Worm (Caenorhabditis elegans) whole organism, late embryonic: ENCODE results near the gene F59F3.6.

Source experiments
- K02D7.2 ChIP-seq: sonication (generic microtip); optimal IDR thresholded peaks from 2 replicates; lab custom pipeline; 2017; ENCODE audit warnings: mild to moderate bottlenecking, missing genetic modification characterization, missing compliant biosample characterization
- ceh-19 ChIP-seq: fragments of 200-800 bp; sonication (Bioruptor generic); optimal IDR thresholded peaks from 2 replicates; lab custom pipeline; 2018; ENCODE audit warnings: mild to moderate bottlenecking, missing genetic modification characterization, missing compliant biosample characterization
- elt-2 ChIP-seq: sonication (generic microtip); optimal IDR thresholded peaks from 2 replicates; lab custom pipeline; 2016; ENCODE audit warnings: missing genetic modification reagents, missing genetic modification characterization, missing compliant biosample characterization
- fkh-10 ChIP-seq: fragments of 150-350 bp; optimal IDR thresholded peaks from 2 replicates; lab custom pipeline; 2014; ENCODE audit warnings: missing biosample characterization, missing genetic modification reagents, missing genetic modification characterization
- nfya-1 ChIP-seq: sonication (generic microtip); optimal IDR thresholded peaks from 2 replicates; lab custom pipeline; 2017; ENCODE audit warnings: missing genetic modification characterization, mild to moderate bottlenecking, missing compliant biosample characterization, antibody characterized with exemption, moderate library complexity
- nhr-11 ChIP-seq: fragments of 150-350 bp; optimal IDR thresholded peaks from 2 replicates; lab custom pipeline; 2014; ENCODE audit warnings: missing biosample characterization, missing genetic modification characterization
- pha-4 ChIP-seq: fragments of 150-350 bp; optimal IDR thresholded peaks from 2 replicates; lab custom pipeline; 2018; ENCODE audit warnings: missing biosample characterization, missing genetic modification reagents, missing genetic modification characterization
- pqm-1 ChIP-seq: sonication (generic microtip); optimal IDR thresholded peaks from 2 replicates; lab custom pipeline; 2016; ENCODE audit warnings: missing genetic modification characterization, missing compliant biosample characterization
- sox-2 ChIP-seq: fragments of 200-800 bp; sonication (Bioruptor generic); IDR thresholded peaks from 2 replicates; pipeline ENCODE4 v1.3.6; 2022; ENCODE audit warnings: missing genetic modification reagents, missing genetic modification characterization, missing compliant biosample characterization
- sox-4 ChIP-seq: sonication (generic microtip); optimal IDR thresholded peaks from 2 replicates; lab custom pipeline; 2017; ENCODE audit warnings: mild to moderate bottlenecking, missing genetic modification characterization, inconsistent platforms, missing compliant biosample characterization
- unc-3 ChIP-seq, 2 experiments: fragments of 200-800 bp in 1 of 2; sonication (Bioruptor generic) in 1 of 2; sonication (generic microtip) in 1 of 2; conservative IDR thresholded peaks in 1 of 2; optimal IDR thresholded peaks in 1 of 2; 2 replicates each; pipeline versions ENCODE4 v1.3.6 to Lab custom; 2016 to 2022; ENCODE audit warnings: missing compliant biosample characterization in 2 of 2, missing genetic modification characterization in 2 of 2, missing genetic modification reagents in 1 of 2
- unc-55 ChIP-seq: sonication (generic microtip); optimal IDR thresholded peaks from 2 replicates; lab custom pipeline; 2017; ENCODE audit warnings: missing biosample characterization, missing genetic modification reagents, missing genetic modification characterization

- TF ChIP-seq K02D7.2 (tag; lab: Kevin White, UChicago) = no peak
- TF ChIP-seq sox-2 (GFP tag; lab: Robert Waterston, UW) = no peak
- no peak for TF ChIP-seq pqm-1 (tag; lab: Kevin White, UChicago)
- no peak for TF ChIP-seq ceh-19
- TF ChIP-seq unc-3 (GFP tag; conservative IDR thresholded peaks at IDR 0.05; lab: Robert Waterston, UW) = no peak
- TF ChIP-seq unc-3 (tag; optimal IDR thresholded peaks at IDR 0.05; lab: Kevin White, UChicago) = no peak
- peak; percentile 52 for TF ChIP-seq unc-55
- no peak for TF ChIP-seq fkh-10 (GFP tag; lab: Kevin White, UChicago)
- no peak for TF ChIP-seq pha-4
- no peak for TF ChIP-seq sox-4 (tag; lab: Kevin White, UChicago)
- TF ChIP-seq nhr-11 (tag; lab: Kevin White, UChicago) = no peak
- no peak for TF ChIP-seq elt-2 (tag; lab: Kevin White, UChicago)
- TF ChIP-seq nfya-1 (tag; lab: Kevin White, UChicago) = peak; percentile 41
Observed at ce11 chrX:11034430-11035117, 35.5 kb upstream of the F59F3.6 start.
